Worm (Caenorhabditis elegans): Measurements from ENCODE around the gene F56A8.9.
"Not testable (repeated sequence)": the region's sequence is repeated elsewhere in the genome, so short reads cannot be mapped to it uniquely, and the experiment has no call there.

The F56A8.9 gene

DNA sequence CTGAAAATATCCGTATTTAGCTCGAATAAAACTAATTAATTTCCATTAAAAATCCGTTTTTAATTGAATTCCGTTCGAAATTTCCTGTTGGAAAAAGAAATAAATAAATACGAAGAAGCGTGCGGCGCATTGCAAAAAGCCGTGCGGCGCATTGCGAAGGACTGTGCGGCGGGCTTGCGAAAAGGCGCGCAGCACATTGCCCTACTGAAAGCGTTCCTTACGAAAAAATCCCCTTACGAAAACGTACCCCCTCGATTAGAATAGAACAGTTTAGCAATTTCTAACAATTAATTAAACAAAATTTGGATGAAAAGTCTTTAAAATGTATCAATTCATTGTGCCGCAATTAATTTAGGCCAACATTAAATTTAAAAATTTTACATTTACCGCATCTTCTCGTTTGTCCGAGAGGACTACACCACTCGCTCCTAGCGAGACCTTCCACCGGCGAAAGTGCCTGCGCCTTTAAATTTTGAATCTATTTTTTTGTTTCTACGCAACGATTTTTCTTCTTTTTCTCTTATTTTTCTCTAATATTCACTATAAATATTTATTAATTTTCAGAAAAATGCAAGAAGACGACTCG is 41.9 kb downstream of the F56A8.9 start, which contains the start of gene npp-18 (continued):
- TF ChIP-seq mcd-1 (GFP tag; IDR thresholded peaks at IDR 0.05) (peak; percentile 84), Y67H2A.10 (GFP tag; conservative IDR thresholded peaks at IDR 0.05) (peak; percentile 79), let-607 (tag; optimal IDR thresholded peaks at IDR 0.05) (peak in 1 of 2 experiments; percentile 10), hmg-1.2 (GFP tag; IDR thresholded peaks at IDR 0.05) (peak; percentile 66), ztf-25 (GFP tag; IDR thresholded peaks at IDR 0.05) (peak; percentile 75; the same call in 1 of the 2 replicates), ekl-4 (GFP tag; IDR thresholded peaks at IDR 0.05) (peak; percentile 70), F33H1.4 (GFP tag; IDR thresholded peaks at IDR 0.05) (peak; percentile 86), nfyb-1 (GFP tag; IDR thresholded peaks at IDR 0.05) (peak; percentile 82), egl-18 (GFP tag; IDR thresholded peaks at IDR 0.05) (0 out of 2 replicates have a peak, but pooled peaks have one; percentile 30), egl-44 (GFP tag; IDR thresholded peaks at IDR 0.05) (0 out of 2 replicates have a peak, but pooled peaks have one; percentile 36), ceh-40 (GFP tag; IDR thresholded peaks at IDR 0.05) (0 out of 2 replicates have a peak, but pooled peaks have one; percentile 26), D2030.7 (GFP tag; IDR thresholded peaks at IDR 0.05) (peak; percentile 44), ztf-28 (GFP tag; IDR thresholded peaks at IDR 0.05) (0 out of 2 replicates have a peak, but pooled peaks have one; percentile 35), lin-40 (tag; optimal IDR thresholded peaks at IDR 0.05) (peak; percentile 49), rcor-1 (GFP tag; IDR thresholded peaks at IDR 0.05) (peak; percentile 48), snpc-4 (tag; optimal IDR thresholded peaks at IDR 0.05) (peak in 1 of 4 experiments; percentile 8), snpc-3.4 (tag; optimal IDR thresholded peaks at IDR 0.05) (peak; percentile 1), lin-54 (GFP tag; optimal IDR thresholded peaks at IDR 0.05) (peak; percentile 59)
- not testable (repeated sequence) for TF ChIP-seq snpc-4 (GFP tag; optimal IDR thresholded peaks at IDR 0.05)

DNA sequence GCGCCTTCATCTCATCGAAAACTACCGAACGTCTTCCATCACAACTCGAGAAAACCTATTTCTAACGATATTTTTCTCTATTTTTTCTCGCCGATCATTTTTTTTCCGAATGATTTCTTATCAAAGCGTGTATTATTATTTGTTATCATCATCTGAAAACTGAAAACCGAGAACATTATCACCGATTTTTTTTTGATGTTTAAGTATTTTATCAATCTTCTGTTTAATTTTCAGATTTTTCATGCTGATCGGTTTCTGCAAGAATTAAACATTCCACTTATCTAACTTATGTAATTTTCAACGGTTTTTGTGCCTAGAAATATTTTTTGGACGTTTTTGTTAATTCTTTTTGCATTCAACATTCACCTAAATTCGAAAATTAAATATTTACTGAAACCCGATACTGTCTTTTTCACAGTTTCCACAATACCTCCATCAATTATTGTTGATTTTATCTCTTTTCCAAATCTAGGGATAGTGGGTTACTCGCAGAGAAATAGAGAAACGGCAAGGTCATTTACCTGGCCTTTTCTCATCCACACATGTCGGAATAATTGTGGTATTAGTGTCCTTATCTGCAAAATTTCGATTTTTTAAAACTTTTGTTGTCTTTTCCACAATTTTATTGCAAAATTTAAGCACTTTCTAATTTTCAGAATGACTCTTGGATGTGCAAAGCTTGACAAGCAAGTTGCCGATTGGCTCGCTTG is 44.4 kb downstream of the F56A8.9 start, which contains the start of gene pgm-2:
pgm-2 (plus strand) TSS at position 657 of the 710 bp plus-strand sequence.
- TF ChIP-seq zim-3 (tag; optimal IDR thresholded peaks at IDR 0.05) (no peak), dpff-1 (tag; optimal IDR thresholded peaks at IDR 0.05) (peak; percentile 39), let-526 (GFP tag; IDR thresholded peaks at IDR 0.05) (no peak), dox-1 (GFP tag; IDR thresholded peaks at IDR 0.05) (no peak), nhr-80 (tag; optimal IDR thresholded peaks at IDR 0.05) (peak; percentile 45), nfyb-1 (GFP tag; IDR thresholded peaks at IDR 0.05) (0 out of 2 replicates have a peak, but pooled peaks have one; percentile 6), snpc-1.3 (tag; optimal IDR thresholded peaks at IDR 0.05; ENCODE audit: insufficient read depth) (peak; percentile 7), D2030.7 (GFP tag; IDR thresholded peaks at IDR 0.05) (no peak), repo-1 (tag; optimal IDR thresholded peaks at IDR 0.05) (peak; percentile 58), tlf-1 (GFP tag; optimal IDR thresholded peaks at IDR 0.05) (peak; percentile 37), cebp-1 (GFP tag; IDR thresholded peaks at IDR 0.05) (no peak), cebp-1 (tag; optimal IDR thresholded peaks at IDR 0.05) (peak; percentile 5), nfya-2 (GFP tag; IDR thresholded peaks at IDR 0.05) (0 out of 2 replicates have a peak, but pooled peaks have one; percentile 15)

DNA sequence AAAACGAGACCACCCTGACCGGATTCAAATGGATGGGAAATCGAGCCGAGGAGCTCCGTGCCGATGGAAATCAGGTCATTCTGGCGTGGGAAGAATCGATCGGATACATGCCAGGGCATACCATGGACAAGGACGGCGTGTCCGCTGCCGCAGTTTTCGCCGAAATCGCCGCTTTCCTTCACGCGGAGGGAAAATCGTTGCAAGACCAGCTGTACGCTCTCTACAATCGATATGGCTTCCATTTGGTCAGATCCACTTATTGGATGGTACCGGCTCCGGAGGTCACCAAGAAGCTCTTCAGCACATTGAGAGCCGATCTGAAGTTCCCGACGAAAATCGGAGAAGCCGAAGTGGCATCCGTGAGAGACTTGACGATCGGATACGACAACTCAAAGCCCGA is 47.5 kb downstream of the F56A8.9 start:
- no peak for TF ChIP-seq ceh-79 (tag; optimal IDR thresholded peaks at IDR 0.05)
- TF ChIP-seq zfh-2 (GFP tag; conservative IDR thresholded peaks at IDR 0.05), result peak; percentile 69

DNA sequence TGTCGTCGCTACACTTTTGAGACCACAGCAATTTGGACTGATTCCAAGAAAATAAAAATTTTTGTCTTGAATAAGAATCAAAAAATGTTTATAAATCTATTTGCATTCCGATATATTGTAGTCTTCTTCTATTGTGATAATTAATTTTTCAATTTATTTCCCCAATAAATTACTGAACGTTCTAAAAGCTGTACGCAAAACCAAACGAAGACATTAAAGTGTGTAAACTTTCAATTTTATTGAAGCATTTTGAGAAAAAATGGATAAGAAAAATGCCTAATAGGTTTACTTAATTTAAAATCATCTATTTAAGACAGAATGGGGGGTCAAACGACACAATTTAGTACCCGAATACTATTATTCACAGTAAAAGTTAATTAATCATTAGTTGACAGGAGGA is 48.1 kb downstream of the F56A8.9 start:
- TF ChIP-seq Y53F4B.3 (GFP tag; IDR thresholded peaks at IDR 0.05) (no peak), aptf-3 (GFP tag; IDR thresholded peaks at IDR 0.05) (no peak), D2030.7 (GFP tag; IDR thresholded peaks at IDR 0.05) (0 out of 2 replicates have a peak, but pooled peaks have one; percentile 43), efl-1 (GFP tag; optimal IDR thresholded peaks at IDR 0.05) (peak; percentile 7), lin-26 (GFP tag; IDR thresholded peaks at IDR 0.05) (peak; percentile 21; the same call in 1 of the 2 replicates), lin-54 (GFP tag; optimal IDR thresholded peaks at IDR 0.05) (peak; percentile 10), tbp1 (GFP tag; optimal IDR thresholded peaks at IDR 0.05) (peak; percentile 6), madf-6 (GFP tag; IDR thresholded peaks at IDR 0.05) (peak; percentile 12; the same call in 1 of the 2 replicates), hmg-1.2 (GFP tag; IDR thresholded peaks at IDR 0.05) (0 out of 2 replicates have a peak, but pooled peaks have one; percentile 4), lsl-1 (GFP tag; optimal IDR thresholded peaks at IDR 0.05) (peak; percentile 2), lin-35 (GFP tag; optimal IDR thresholded peaks at IDR 0.05) (no peak), snpc-1.3 (tag; optimal IDR thresholded peaks at IDR 0.05; ENCODE audit: insufficient read depth) (peak; percentile 48), Y53G8AR.9 (GFP tag; conservative IDR thresholded peaks at IDR 0.05) (peak; percentile 67)

Data from whole organism, young adult.